Fruit fly (Drosophila melanogaster): ENCODE data around the gene Nepl18.

Gene Nepl18

dm6 chr3R:28845377-28845876 is 30.0 kb upstream of the Nepl18 start:
- TF ChIP-seq EcR (GFP tag; optimal IDR thresholded peaks at IDR 0.05) (no peak), Dll (optimal IDR thresholded peaks at IDR 0.05) (no peak), usp (GFP tag; optimal IDR thresholded peaks at IDR 0.05) (no peak), CG8478 (optimal IDR thresholded peaks at IDR 0.05) (no peak), pan (optimal IDR thresholded peaks at IDR 0.05) (no peak), psq (optimal IDR thresholded peaks at IDR 0.05) (no peak)

DNA sequence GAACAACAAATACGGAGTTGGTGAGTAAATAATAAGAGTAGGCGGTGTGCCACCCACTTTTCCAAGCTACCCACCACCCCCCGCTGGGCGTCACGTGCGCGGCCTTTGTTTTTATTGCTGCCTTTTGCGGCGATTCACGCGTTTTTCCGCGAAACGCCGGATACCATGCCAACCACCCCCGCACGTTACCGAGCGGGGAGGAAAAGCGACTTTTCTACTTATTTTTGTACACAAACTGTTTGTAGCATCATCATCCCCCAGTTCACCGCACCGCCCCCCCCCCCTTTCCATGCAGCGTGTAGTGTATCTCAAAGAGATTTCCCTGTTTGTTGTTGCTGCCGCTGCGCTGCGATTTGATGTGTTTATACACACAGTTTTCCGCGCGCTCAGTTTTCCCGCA is 29.4 kb upstream of the Nepl18 start:
- TF ChIP-seq pan (optimal IDR thresholded peaks at IDR 0.05) = no peak
- no peak for TF ChIP-seq CG8478 (optimal IDR thresholded peaks at IDR 0.05)
- no peak for TF ChIP-seq psq (optimal IDR thresholded peaks at IDR 0.05)
- TF ChIP-seq usp (GFP tag; optimal IDR thresholded peaks at IDR 0.05) = no peak
- TF ChIP-seq Dll (optimal IDR thresholded peaks at IDR 0.05) = no peak
- TF ChIP-seq EcR (GFP tag; optimal IDR thresholded peaks at IDR 0.05) = no peak

dm6 chr3R:28846877-28847529 is 28.4 kb upstream of the Nepl18 start:
- TF ChIP-seq EcR (GFP tag; optimal IDR thresholded peaks at IDR 0.05) (peak in 1 of 2 experiments; percentile 22), usp (GFP tag; optimal IDR thresholded peaks at IDR 0.05) (no peak), pan (optimal IDR thresholded peaks at IDR 0.05) (peak; percentile 48)

dm6 chr3R:28847547-28848316 is 27.7 kb upstream of the Nepl18 start:
- TF ChIP-seq Dll (optimal IDR thresholded peaks at IDR 0.05) = no peak
- peak; percentile 31 for TF ChIP-seq pan (optimal IDR thresholded peaks at IDR 0.05)
- TF ChIP-seq CG8478 (optimal IDR thresholded peaks at IDR 0.05) = no peak

dm6 chr3R:28848693-28849470 is 26.5 kb upstream of the Nepl18 start:
- TF ChIP-seq usp (GFP tag; optimal IDR thresholded peaks at IDR 0.05) (no peak), psq (optimal IDR thresholded peaks at IDR 0.05) (no peak), EcR (GFP tag; optimal IDR thresholded peaks at IDR 0.05) (no peak), pan (optimal IDR thresholded peaks at IDR 0.05) (no peak), Dll (optimal IDR thresholded peaks at IDR 0.05) (no peak), CG8478 (optimal IDR thresholded peaks at IDR 0.05) (no peak)

- no peak for TF ChIP-seq usp (GFP tag; optimal IDR thresholded peaks at IDR 0.05)
- TF ChIP-seq psq (optimal IDR thresholded peaks at IDR 0.05) = no peak
- no peak for TF ChIP-seq Dll (optimal IDR thresholded peaks at IDR 0.05)
- TF ChIP-seq CG8478 (optimal IDR thresholded peaks at IDR 0.05) = no peak
- no peak for TF ChIP-seq EcR (GFP tag; optimal IDR thresholded peaks at IDR 0.05)
- TF ChIP-seq pan (optimal IDR thresholded peaks at IDR 0.05) = no peak
These were observed 24.7 kb upstream of the Nepl18 start for dm6 chr3R:28850662-28851257.

- no peak for TF ChIP-seq EcR (GFP tag; optimal IDR thresholded peaks at IDR 0.05)
- no peak for TF ChIP-seq psq (optimal IDR thresholded peaks at IDR 0.05)
- no peak for TF ChIP-seq CG8478 (optimal IDR thresholded peaks at IDR 0.05)
- no peak for TF ChIP-seq pan (optimal IDR thresholded peaks at IDR 0.05)
- no peak for TF ChIP-seq usp (GFP tag; optimal IDR thresholded peaks at IDR 0.05)
- TF ChIP-seq Dll (optimal IDR thresholded peaks at IDR 0.05) = no peak
These were observed 23.9 kb upstream of the Nepl18 start for dm6 chr3R:28851530-28851929.

DNA sequence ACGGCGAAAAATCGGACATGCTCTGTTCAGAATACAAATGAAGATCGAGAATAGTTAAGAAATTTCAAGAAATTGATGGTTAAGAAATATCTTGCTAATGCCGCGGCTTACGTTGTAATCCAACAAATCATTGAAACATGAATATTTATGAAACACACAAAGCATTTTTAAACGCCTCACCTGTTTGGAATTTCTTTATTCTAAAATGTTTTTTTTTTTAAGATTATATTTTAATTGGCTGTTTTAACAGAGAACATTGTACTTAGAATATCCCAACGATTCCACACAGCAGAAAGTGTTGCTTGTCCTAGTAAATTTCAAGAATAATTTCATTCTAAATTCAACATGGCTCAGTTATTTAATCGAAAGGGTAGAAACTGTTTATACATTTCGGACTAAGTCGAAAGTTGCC is 23.4 kb upstream of the Nepl18 start:
- TF ChIP-seq usp (GFP tag; optimal IDR thresholded peaks at IDR 0.05) (no peak), CG8478 (optimal IDR thresholded peaks at IDR 0.05) (no peak), psq (optimal IDR thresholded peaks at IDR 0.05) (no peak), EcR (GFP tag; optimal IDR thresholded peaks at IDR 0.05) (no peak), pan (optimal IDR thresholded peaks at IDR 0.05) (no peak), Dll (optimal IDR thresholded peaks at IDR 0.05) (no peak)

DNA sequence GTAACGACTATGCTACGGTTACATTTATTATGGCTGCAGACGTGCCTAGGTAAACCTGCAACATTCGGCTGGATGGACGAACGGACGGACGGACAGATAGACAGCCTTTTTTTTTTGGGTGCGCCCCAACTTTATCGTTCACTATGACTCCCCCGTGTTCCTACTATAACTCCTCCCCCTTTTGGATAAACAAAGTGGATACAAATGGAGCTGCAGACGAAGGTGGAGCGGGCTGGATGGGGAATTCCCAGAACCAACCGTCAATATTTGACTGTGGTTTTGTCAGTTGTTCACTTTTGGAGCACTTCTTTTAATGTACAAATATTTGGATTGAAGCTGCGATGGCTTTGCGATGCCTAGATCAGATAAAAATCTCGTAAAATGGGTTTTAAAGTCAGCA is 19.3 kb upstream of the Nepl18 start:
- no peak for TF ChIP-seq CG8478 (optimal IDR thresholded peaks at IDR 0.05)
- TF ChIP-seq psq (optimal IDR thresholded peaks at IDR 0.05) = no peak
- no peak for TF ChIP-seq EcR (GFP tag; optimal IDR thresholded peaks at IDR 0.05)
- TF ChIP-seq usp (GFP tag; optimal IDR thresholded peaks at IDR 0.05) = no peak
- TF ChIP-seq pan (optimal IDR thresholded peaks at IDR 0.05) = no peak
- no peak for TF ChIP-seq Dll (optimal IDR thresholded peaks at IDR 0.05)

DNA sequence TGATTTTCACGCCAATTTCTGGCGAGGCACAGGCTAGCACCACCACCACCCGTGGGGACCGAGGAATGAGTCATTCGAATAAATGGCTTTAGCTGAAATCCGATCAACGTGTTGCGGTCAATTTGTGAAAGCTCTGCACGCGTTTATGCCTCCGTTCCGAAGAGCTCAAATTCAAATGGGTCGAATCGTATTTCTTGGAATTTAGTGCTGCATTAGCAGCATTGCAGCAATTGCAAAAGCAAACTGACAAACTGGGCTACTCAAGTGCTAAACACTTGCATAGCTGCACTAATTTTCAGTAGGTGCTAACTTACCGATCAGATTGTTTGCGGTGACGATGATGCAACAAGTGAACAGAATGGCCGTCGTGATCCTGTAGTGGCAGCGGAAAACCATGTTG is 18.6 kb upstream of the Nepl18 start:
- TF ChIP-seq psq (optimal IDR thresholded peaks at IDR 0.05) (no peak), CG8478 (optimal IDR thresholded peaks at IDR 0.05) (no peak), EcR (GFP tag; optimal IDR thresholded peaks at IDR 0.05) (no peak), Dll (optimal IDR thresholded peaks at IDR 0.05) (no peak), pan (optimal IDR thresholded peaks at IDR 0.05) (no peak)

DNA sequence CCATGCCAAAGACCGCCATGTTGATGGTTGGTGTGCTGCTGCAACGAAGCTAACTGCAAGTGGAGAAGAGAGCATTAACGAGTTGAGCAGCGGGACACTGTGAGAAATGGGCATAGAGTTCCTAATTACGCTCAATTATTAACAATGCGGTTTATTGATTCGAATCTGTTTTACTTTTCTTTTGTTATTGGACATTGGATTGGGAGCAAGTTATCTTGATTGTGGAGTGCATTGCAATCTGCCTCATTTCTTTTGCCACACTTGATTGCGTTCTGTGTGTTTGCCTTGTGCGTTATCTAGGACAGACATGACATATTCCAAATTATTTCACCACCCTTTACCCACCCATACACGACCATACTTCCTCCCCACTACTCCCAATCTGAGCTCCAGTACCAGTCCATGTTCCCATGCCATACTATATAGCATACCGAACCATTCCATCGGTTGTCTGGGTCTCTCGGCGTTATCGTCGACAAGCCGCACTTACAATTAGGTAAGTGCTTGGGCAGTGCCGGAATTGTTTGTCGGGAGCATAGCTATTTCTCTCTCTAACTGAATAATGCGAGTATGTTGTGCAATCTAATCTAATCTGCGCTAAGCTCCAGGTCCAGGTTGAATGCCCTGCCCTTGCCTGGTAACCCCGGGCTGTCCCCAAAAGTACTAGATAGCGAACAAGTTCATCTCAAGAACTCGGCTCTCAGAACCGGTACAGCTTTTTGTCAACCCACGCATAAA is 18.0 kb upstream of the Nepl18 start:
- TF ChIP-seq pan (optimal IDR thresholded peaks at IDR 0.05) = no peak
- TF ChIP-seq CG8478 (optimal IDR thresholded peaks at IDR 0.05) = no peak
- TF ChIP-seq psq (optimal IDR thresholded peaks at IDR 0.05) = no peak
- no peak for TF ChIP-seq usp (GFP tag; optimal IDR thresholded peaks at IDR 0.05)
- TF ChIP-seq EcR (GFP tag; optimal IDR thresholded peaks at IDR 0.05) = peak in 1 of 2 experiments; percentile 4
- TF ChIP-seq Dll (optimal IDR thresholded peaks at IDR 0.05) = no peak

Measured in whole organism.